Worm (Caenorhabditis elegans): Measurements from ENCODE around the gene R04A9.9.

DNA sequence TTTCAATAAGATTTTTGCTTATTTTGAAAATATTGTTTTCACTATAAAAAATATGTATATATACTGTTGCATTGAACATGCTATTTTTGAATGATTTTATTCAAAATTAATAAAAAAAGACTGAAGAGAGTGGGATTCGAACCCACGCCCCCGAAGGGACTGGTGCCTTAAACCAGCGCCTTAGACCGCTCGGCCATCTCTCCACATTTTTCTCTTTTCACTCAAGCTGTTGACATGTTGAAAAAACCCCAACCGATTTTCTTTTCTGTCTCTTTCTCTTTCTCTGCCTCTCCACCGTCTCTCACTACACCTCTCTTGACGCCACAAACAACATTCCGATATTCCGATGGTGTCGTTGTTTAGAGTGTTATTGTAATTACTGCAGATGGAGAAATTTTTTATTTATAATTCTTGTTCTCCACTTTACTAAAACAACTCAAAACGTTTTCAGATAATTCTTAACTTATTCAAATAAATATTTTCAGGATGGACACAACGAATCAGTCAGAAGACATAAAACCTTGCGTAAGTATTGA, 37.2 kb downstream of the R04A9.9 start, which contains the start of gene sor-3:
- TF ChIP-seq dao-5 (tag; optimal IDR thresholded peaks at IDR 0.05): no peak
- peak; percentile 61 for TF ChIP-seq him-1 (tag; optimal IDR thresholded peaks at IDR 0.05)
